Worm (Caenorhabditis elegans) whole organism, L1 larva: ENCODE results near the gene C29A12.1.

Experiments
- C16A3.4 ChIP-seq: fragments of 150-350 bp; optimal IDR thresholded peaks from 2 replicates; lab custom pipeline; 2014; ENCODE audit warnings: missing biosample characterization, missing genetic modification characterization
- F16B12.6 ChIP-seq: fragments of 150-350 bp; optimal IDR thresholded peaks from 2 replicates; lab custom pipeline; 2014; ENCODE audit warnings: missing biosample characterization, missing genetic modification characterization
- Y116A8C.19 ChIP-seq: sonication (generic microtip); optimal IDR thresholded peaks from 2 replicates; lab custom pipeline; 2016; ENCODE audit warnings: missing compliant biosample characterization, missing genetic modification characterization, borderline replicate concordance
- aha-1 ChIP-seq: fragments of 150-350 bp; optimal IDR thresholded peaks from 2 replicates; lab custom pipeline; 2014; ENCODE audit warnings: missing biosample characterization, missing genetic modification characterization
- alr-1 ChIP-seq: fragments of 200-800 bp; sonication (Bioruptor generic); optimal IDR thresholded peaks from 2 replicates; lab custom pipeline; 2018; ENCODE audit warnings: borderline replicate concordance, mild to moderate bottlenecking, missing genetic modification characterization, missing compliant biosample characterization
- ama-1 ChIP-seq: fragments of 150-350 bp; optimal IDR thresholded peaks from 2 replicates; lab custom pipeline; 2014
- blmp-1 ChIP-seq: fragments of 150-350 bp; optimal IDR thresholded peaks from 2 replicates; lab custom pipeline; 2014; ENCODE audit warnings: missing biosample characterization, missing genetic modification characterization
- ceh-63 ChIP-seq: fragments of 200-800 bp; sonication (Bioruptor generic); optimal IDR thresholded peaks from 2 replicates; lab custom pipeline; 2018; ENCODE audit warnings: mild to moderate bottlenecking, missing genetic modification characterization, missing compliant biosample characterization
- ceh-8 ChIP-seq: fragments of 200-800 bp; sonication (Bioruptor generic); optimal IDR thresholded peaks from 2 replicates; lab custom pipeline; 2018; ENCODE audit warnings: mild to moderate bottlenecking, missing genetic modification characterization, moderate library complexity, missing compliant biosample characterization
- ceh-90 ChIP-seq: sonication (generic microtip); optimal IDR thresholded peaks from 2 replicates; lab custom pipeline; 2016; ENCODE audit warnings: missing genetic modification characterization, missing compliant biosample characterization
- dpl-1 ChIP-seq, 3 experiments: fragments of 150-350 bp in 2 of 3; sonication (generic microtip) in 1 of 3; optimal IDR thresholded peaks; 2 replicates each; lab custom pipeline; 2014 to 2017; ENCODE audit warnings: missing biosample characterization in 3 of 3, missing genetic modification characterization in 3 of 3, missing genetic modification reagents in 3 of 3
- dsc-1 ChIP-seq: sonication (generic microtip); optimal IDR thresholded peaks from 2 replicates; lab custom pipeline; 2016; ENCODE audit warnings: mild to moderate bottlenecking, missing genetic modification characterization, missing compliant biosample characterization
- efl-1 ChIP-seq, 4 experiments: fragments of 150-350 bp; optimal IDR thresholded peaks in 3 of 4; peaks in 1 of 4; 1 replicate in 1 of 4; 2 replicates in 3 of 4; lab custom pipeline; 2014; ENCODE audit warnings: missing biosample characterization in 2 of 4, missing genetic modification characterization in 2 of 4, missing genetic modification reagents in 2 of 4
- egl-13 ChIP-seq: sonication (generic microtip); optimal IDR thresholded peaks from 2 replicates; lab custom pipeline; 2016; ENCODE audit warnings: missing genotype, missing genetic modification reagents, missing genetic modification characterization, missing compliant biosample characterization
- egl-27 ChIP-seq, 2 experiments: fragments of 150-350 bp in 1 of 2; sonication (generic microtip); optimal IDR thresholded peaks; 3 replicates each; lab custom pipeline; 2017 to 2018; ENCODE audit warnings: missing biosample characterization in 2 of 2, missing genetic modification characterization in 2 of 2, missing genetic modification reagents in 2 of 2
- elt-2 ChIP-seq: sonication (generic microtip); optimal IDR thresholded peaks from 2 replicates; lab custom pipeline; 2016; ENCODE audit warnings: missing genetic modification characterization, mild to moderate bottlenecking, inconsistent platforms, missing compliant biosample characterization, missing genetic modification reagents
- elt-3 ChIP-seq, 6 experiments: fragments of 150-350 bp in 1 of 6; sonication (generic microtip); optimal IDR thresholded peaks; 2 replicates each; lab custom pipeline; 2017 to 2018; ENCODE audit warnings: missing biosample characterization in 6 of 6, missing genetic modification characterization in 6 of 6, inconsistent platforms in 1 of 6
- fkh-4 ChIP-seq: sonication (generic microtip); optimal IDR thresholded peaks from 2 replicates; lab custom pipeline; 2016; ENCODE audit warnings: missing compliant biosample characterization, missing genetic modification characterization, borderline replicate concordance
- grh-1 ChIP-seq: fragments of 200-800 bp; sonication (Bioruptor generic); IDR thresholded peaks from 2 replicates; pipeline ENCODE4 v1.3.6; 2022; ENCODE audit warnings: missing genetic modification reagents, missing genetic modification characterization, missing compliant biosample characterization
- hlh-4 ChIP-seq: sonication (generic microtip); optimal IDR thresholded peaks from 2 replicates; lab custom pipeline; 2016; ENCODE audit warnings: mild to moderate bottlenecking, missing genetic modification characterization, missing compliant biosample characterization
- hpl-2 ChIP-seq: fragments of 150-350 bp; optimal IDR thresholded peaks from 2 replicates; lab custom pipeline; 2014; ENCODE audit warnings: missing biosample characterization, missing genetic modification reagents, missing genetic modification characterization
- isw-1 ChIP-seq: fragments of 200-800 bp; sonication (Bioruptor generic); IDR thresholded peaks from 2 replicates; pipeline ENCODE4 v1.3.6; 2022; ENCODE audit warnings: missing genetic modification characterization, missing compliant biosample characterization
- lin-14 ChIP-seq: fragments of 200-800 bp; sonication (Bioruptor generic); optimal IDR thresholded peaks from 2 replicates; lab custom pipeline; 2018; ENCODE audit warnings: mild to moderate bottlenecking, missing genetic modification characterization, moderate library complexity, missing compliant biosample characterization
- lin-15B ChIP-seq: fragments of 150-350 bp; sonication (generic microtip); optimal IDR thresholded peaks from 3 replicates; lab custom pipeline; 2014; ENCODE audit warnings: missing biosample characterization, missing genetic modification characterization
- lin-35 ChIP-seq, 2 experiments: fragments of 150-350 bp; optimal IDR thresholded peaks; 2 replicates each; lab custom pipeline; 2014; ENCODE audit warnings: missing biosample characterization in 2 of 2, missing genetic modification characterization in 2 of 2, missing genetic modification reagents in 2 of 2
- lsy-2 ChIP-seq, 2 experiments: fragments of 150-350 bp; optimal IDR thresholded peaks; 2 replicates each; lab custom pipeline; 2014; ENCODE audit warnings: missing biosample characterization in 2 of 2, missing genetic modification characterization in 2 of 2
- mdl-1 ChIP-seq, 2 experiments: fragments of 150-350 bp; optimal IDR thresholded peaks; 2 replicates each; lab custom pipeline; 2014 to 2017; ENCODE audit warnings: missing biosample characterization in 2 of 2, missing genetic modification characterization in 2 of 2, inconsistent platforms in 1 of 2
- mep-1 ChIP-seq: fragments of 150-350 bp; optimal IDR thresholded peaks from 2 replicates; lab custom pipeline; 2014; ENCODE audit warnings: missing biosample characterization, missing genetic modification characterization
- nhr-11 ChIP-seq: fragments of 150-350 bp; optimal IDR thresholded peaks from 2 replicates; lab custom pipeline; 2014; ENCODE audit warnings: missing biosample characterization, missing genetic modification characterization
- nhr-12 ChIP-seq: sonication (generic microtip); optimal IDR thresholded peaks from 2 replicates; lab custom pipeline; 2017; ENCODE audit warnings: missing biosample characterization, missing genetic modification characterization
- nhr-19 ChIP-seq: fragments of 200-800 bp; sonication (Bioruptor generic); conservative IDR thresholded peaks from 2 replicates; pipeline ENCODE4 v1.3.6; 2022; ENCODE audit warnings: missing genetic modification characterization, missing compliant biosample characterization
- nhr-20 ChIP-seq: sonication (generic microtip); optimal IDR thresholded peaks from 2 replicates; lab custom pipeline; 2016; ENCODE audit warnings: mild to moderate bottlenecking, missing genetic modification characterization, missing compliant biosample characterization
- nhr-47 ChIP-seq: sonication (generic microtip); optimal IDR thresholded peaks from 2 replicates; lab custom pipeline; 2016; ENCODE audit warnings: mild to moderate bottlenecking, missing genetic modification characterization, moderate library complexity, missing compliant biosample characterization
- nhr-71 ChIP-seq: sonication (generic microtip); optimal IDR thresholded peaks from 2 replicates; lab custom pipeline; 2016; ENCODE audit warnings: mild to moderate bottlenecking, missing genetic modification characterization, moderate library complexity, missing compliant biosample characterization
- pax-3 ChIP-seq: fragments of 200-800 bp; sonication (Bioruptor generic); optimal IDR thresholded peaks from 2 replicates; lab custom pipeline; 2018; ENCODE audit warnings: mild to moderate bottlenecking, missing genetic modification characterization, moderate library complexity, missing compliant biosample characterization
- skn-1 ChIP-seq: fragments of 150-350 bp; optimal IDR thresholded peaks from 2 replicates; lab custom pipeline; 2014; ENCODE audit warnings: missing biosample characterization, missing genetic modification characterization
- snpc-4 ChIP-seq: fragments of 150-350 bp; optimal IDR thresholded peaks from 2 replicates; lab custom pipeline; 2014; ENCODE audit warnings: missing biosample characterization, missing genetic modification characterization
- snu-23 ChIP-seq: sonication (generic microtip); optimal IDR thresholded peaks from 2 replicates; lab custom pipeline; 2016; ENCODE audit warnings: missing genetic modification characterization, missing compliant biosample characterization
- sox-4 ChIP-seq: sonication (generic microtip); optimal IDR thresholded peaks from 2 replicates; lab custom pipeline; 2016; ENCODE audit warnings: missing genetic modification characterization, missing compliant biosample characterization
- sptf-1 ChIP-seq: fragments of 150-350 bp; optimal IDR thresholded peaks from 2 replicates; lab custom pipeline; 2014; ENCODE audit warnings: missing biosample characterization, missing genetic modification characterization
- sup-37 ChIP-seq: fragments of 200-800 bp; sonication (Bioruptor generic); optimal IDR thresholded peaks from 2 replicates; lab custom pipeline; 2018; ENCODE audit warnings: mild to moderate bottlenecking, missing genetic modification characterization, missing compliant biosample characterization
- tlp-1 ChIP-seq: fragments of 150-350 bp; optimal IDR thresholded peaks from 2 replicates; lab custom pipeline; 2014; ENCODE audit warnings: missing biosample characterization, missing genetic modification characterization
- unc-130 ChIP-seq: fragments of 150-350 bp; optimal IDR thresholded peaks from 2 replicates; lab custom pipeline; 2017; ENCODE audit warnings: missing biosample characterization, missing genetic modification characterization, inconsistent platforms
- unc-62 ChIP-seq: fragments of 150-350 bp; optimal IDR thresholded peaks from 2 replicates; lab custom pipeline; 2014; ENCODE audit warnings: missing biosample characterization, missing genetic modification reagents, missing genetic modification characterization
- vab-15 ChIP-seq: sonication (generic microtip); optimal IDR thresholded peaks from 2 replicates; lab custom pipeline; 2017; ENCODE audit warnings: missing genotype, mild to moderate bottlenecking, missing genetic modification characterization, missing compliant biosample characterization
- xbp-1 ChIP-seq: sonication (generic microtip); optimal IDR thresholded peaks from 2 replicates; lab custom pipeline; 2016; ENCODE audit warnings: missing genetic modification characterization, missing compliant biosample characterization
- zag-1 ChIP-seq: fragments of 150-350 bp; optimal IDR thresholded peaks from 2 replicates; lab custom pipeline; 2014; ENCODE audit warnings: missing biosample characterization, missing genetic modification characterization
- ztf-4 ChIP-seq: fragments of 150-350 bp; optimal IDR thresholded peaks from 2 replicates; lab custom pipeline; 2014; ENCODE audit warnings: missing biosample characterization, missing genetic modification characterization

Gene C29A12.1

DNA sequence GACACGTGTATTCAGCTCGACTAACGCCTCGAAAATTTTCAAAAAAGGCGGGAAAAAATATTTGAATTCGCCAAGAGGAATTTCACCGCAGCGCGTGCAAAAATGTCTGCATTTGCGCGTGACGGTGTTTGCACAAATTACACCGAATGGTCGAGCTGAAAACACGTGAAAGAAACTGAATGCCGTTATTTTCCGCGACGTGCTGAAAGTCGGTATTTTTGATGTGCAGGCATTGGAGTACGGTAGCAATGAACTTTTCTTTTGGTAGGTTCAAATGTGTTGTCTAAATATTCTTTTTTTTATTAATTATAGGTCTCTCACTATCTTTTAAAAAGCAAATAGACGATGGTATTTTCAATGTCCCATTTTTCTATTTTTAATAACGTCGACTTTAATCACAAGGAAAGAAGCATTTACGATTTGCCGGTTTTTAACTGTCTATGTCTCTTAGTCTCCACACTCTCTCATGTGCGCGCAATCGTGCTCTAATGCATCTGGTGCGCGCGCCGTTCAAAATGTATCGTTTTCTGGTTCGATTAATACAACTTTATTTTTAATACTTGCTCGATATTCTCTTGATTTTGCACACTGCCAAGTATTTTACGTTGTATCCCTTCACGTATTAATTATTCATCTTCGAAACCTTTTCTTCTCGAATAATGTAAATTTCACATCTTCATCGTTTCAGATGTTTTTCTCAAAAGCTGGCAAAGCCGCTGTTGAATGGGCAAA, at the start of gene C29A12.1, which contains the start of gene lig-1:
TSS of gene C29A12.1 (minus strand) at position 63 of the 732 bp plus-strand sequence.
TSS of gene lig-1 (plus strand) at position 682 of the 732 bp plus-strand sequence.
- TF ChIP-seq nhr-20 (peak; percentile 3), unc-62 (GFP tag; lab: Kevin White, UChicago) (no peak), sox-4 (tag; lab: Kevin White, UChicago) (no peak), vab-15 (tag; lab: Kevin White, UChicago) (no peak), nhr-47 (tag; lab: Kevin White, UChicago) (no peak), ceh-90 (tag; lab: Kevin White, UChicago) (no peak), pax-3 (tag; lab: Kevin White, UChicago) (no peak), lin-15B (tag; lab: Kevin White, UChicago) (peak; percentile 42), nhr-12 (tag; lab: Kevin White, UChicago) (no peak), elt-2 (no peak), elt-3 (tag; optimal IDR thresholded peaks at IDR 0.05; lab: Kevin White, UChicago) (peak in 1 of 6 experiments; percentile 22), lin-35 (GFP tag; optimal IDR thresholded peaks at IDR 0.05; lab: Kevin White, UChicago) (peak; percentile 45 to 88), ceh-63 (GFP tag; lab: Kevin White, UChicago) (no peak), nhr-71 (tag; lab: Kevin White, UChicago) (peak; percentile 22), alr-1 (tag; lab: Kevin White, UChicago) (no peak), nhr-11 (tag; lab: Kevin White, UChicago) (no peak), unc-130 (tag; lab: Kevin White, UChicago) (peak; percentile 19), mep-1 (tag; lab: Kevin White, UChicago) (no peak), ceh-8 (GFP tag; lab: Kevin White, UChicago) (no peak), Y116A8C.19 (tag; lab: Kevin White, UChicago) (no peak), efl-1 (optimal IDR thresholded peaks at IDR 0.05; lab: Kevin White, UChicago) (peak; percentile 26 to 73), efl-1 (GFP tag; optimal IDR thresholded peaks at IDR 0.05 in 1 of 2; lab: Kevin White, UChicago) (peak; percentile 79 to 97), ztf-4 (no peak), lsy-2 (tag; optimal IDR thresholded peaks at IDR 0.05; lab: Kevin White, UChicago) (peak in 1 of 2 experiments; percentile 53), snu-23 (GFP tag; lab: Kevin White, UChicago) (peak; percentile 17), mdl-1 (tag; optimal IDR thresholded peaks at IDR 0.05; lab: Kevin White, UChicago) (peak in 1 of 2 experiments; percentile 46), dpl-1 (GFP tag; optimal IDR thresholded peaks at IDR 0.05; lab: Kevin White, UChicago) (peak; percentile 56 to 78 (median 73)), blmp-1 (tag; lab: Kevin White, UChicago) (peak; percentile 57), hpl-2 (GFP tag; lab: Kevin White, UChicago) (no peak), F16B12.6 (tag; lab: Kevin White, UChicago) (no peak), xbp-1 (tag; lab: Kevin White, UChicago) (peak; percentile 16), fkh-4 (tag; lab: Kevin White, UChicago) (no peak), grh-1 (no peak), C16A3.4 (tag; lab: Kevin White, UChicago) (peak; percentile 42), skn-1 (tag; lab: Kevin White, UChicago) (peak; percentile 30), lin-14 (GFP tag; lab: Kevin White, UChicago) (peak; percentile 46), tlp-1 (no peak), snpc-4 (tag; lab: Kevin White, UChicago) (no peak), aha-1 (no peak)

DNA sequence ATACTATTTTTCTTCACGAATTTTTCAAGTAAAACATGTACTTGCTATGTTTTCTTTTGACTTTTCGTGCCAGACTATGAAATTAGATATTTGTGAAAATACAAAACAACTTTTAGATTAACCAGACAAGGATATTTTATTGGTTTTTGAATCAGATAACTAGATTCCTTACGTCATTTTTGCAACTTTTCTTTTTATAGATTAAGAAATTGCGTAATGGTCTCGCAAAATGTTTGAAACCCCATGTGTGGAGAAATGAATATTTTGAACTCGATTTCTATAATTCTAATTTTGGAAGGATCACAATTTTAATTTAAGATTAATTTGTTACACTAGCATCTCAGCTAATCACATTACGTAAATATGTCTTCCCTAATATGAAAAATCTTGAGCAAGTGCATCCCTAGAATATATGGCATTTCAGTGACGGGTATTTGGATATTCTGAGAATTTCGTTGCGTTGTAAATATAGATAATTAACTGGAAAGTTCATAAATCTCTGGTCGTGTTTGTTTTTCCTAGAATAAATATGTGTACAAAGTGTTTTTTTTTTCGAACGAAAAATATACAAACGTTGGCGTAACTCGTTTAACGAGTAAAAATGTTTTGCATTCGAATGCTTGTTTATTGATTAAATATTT, 49.3 kb upstream of the C29A12.1 start:
- TF ChIP-seq egl-13 (peak; percentile 70), F16B12.6 (tag; lab: Kevin White, UChicago) (no peak), dsc-1 (tag; lab: Kevin White, UChicago) (peak; percentile 99), nhr-47 (tag; lab: Kevin White, UChicago) (peak; percentile 76), lsy-2 (tag; optimal IDR thresholded peaks at IDR 0.05; lab: Kevin White, UChicago) (no peak), grh-1 (no peak), nhr-71 (tag; lab: Kevin White, UChicago) (peak; percentile 71), isw-1 (GFP tag; lab: Robert Waterston, UW) (no peak), sptf-1 (tag; lab: Kevin White, UChicago) (no peak), zag-1 (no peak), nhr-19 (GFP tag; lab: Robert Waterston, UW) (no peak), egl-27 (tag; optimal IDR thresholded peaks at IDR 0.05; lab: Kevin White, UChicago) (no peak), lin-14 (GFP tag; lab: Kevin White, UChicago) (peak; percentile 40), hlh-4 (no peak), ama-1 (no peak), ceh-90 (tag; lab: Kevin White, UChicago) (no peak), pax-3 (tag; lab: Kevin White, UChicago) (peak; percentile 75), snpc-4 (tag; lab: Kevin White, UChicago) (no peak), sup-37 (GFP tag; lab: Kevin White, UChicago) (no peak)
